Worm (Caenorhabditis elegans) whole organism, L4/young adult: Measurements from ENCODE around the gene sma-9.

Experiments used
- W03F9.2 ChIP-seq: fragments of 150-350 bp; optimal IDR thresholded peaks from 2 replicates; lab custom pipeline; 2014; ENCODE audit warnings: missing biosample characterization, missing genetic modification characterization
- dao-5 ChIP-seq: sonication (generic microtip); optimal IDR thresholded peaks from 2 replicates; lab custom pipeline; 2016; ENCODE audit warnings: missing genotype, missing genetic modification characterization, moderate library complexity, missing compliant biosample characterization
- him-1 ChIP-seq: sonication (generic microtip); optimal IDR thresholded peaks from 2 replicates; lab custom pipeline; 2016; ENCODE audit warnings: missing genotype, missing genetic modification reagents, missing genetic modification characterization, missing compliant biosample characterization

ce11 chrX:10758453-10758852, 10.6 kb upstream of the sma-9 start:
- TF ChIP-seq him-1 (tag; lab: Kevin White, UChicago): no peak
- no peak for TF ChIP-seq W03F9.2 (tag; lab: Kevin White, UChicago)
- TF ChIP-seq dao-5 (tag; lab: Kevin White, UChicago): no peak
